Worm (Caenorhabditis elegans) whole organism, early embryonic: ENCODE measurements around the gene T08A11.1.

Source experiments
- aly-1 ChIP-seq: sonication (generic microtip); optimal IDR thresholded peaks from 2 replicates; lab custom pipeline; 2016; ENCODE audit warnings: missing genetic modification characterization, missing compliant biosample characterization
- ama-1 ChIP-seq: fragments of 150-350 bp; optimal IDR thresholded peaks from 2 replicates; lab custom pipeline; 2014
- ceh-13 ChIP-seq: fragments of 200-800 bp; sonication (Bioruptor generic); optimal IDR thresholded peaks from 2 replicates; lab custom pipeline; 2018; ENCODE audit warnings: mild to moderate bottlenecking, missing genetic modification characterization, missing compliant biosample characterization

DNA sequence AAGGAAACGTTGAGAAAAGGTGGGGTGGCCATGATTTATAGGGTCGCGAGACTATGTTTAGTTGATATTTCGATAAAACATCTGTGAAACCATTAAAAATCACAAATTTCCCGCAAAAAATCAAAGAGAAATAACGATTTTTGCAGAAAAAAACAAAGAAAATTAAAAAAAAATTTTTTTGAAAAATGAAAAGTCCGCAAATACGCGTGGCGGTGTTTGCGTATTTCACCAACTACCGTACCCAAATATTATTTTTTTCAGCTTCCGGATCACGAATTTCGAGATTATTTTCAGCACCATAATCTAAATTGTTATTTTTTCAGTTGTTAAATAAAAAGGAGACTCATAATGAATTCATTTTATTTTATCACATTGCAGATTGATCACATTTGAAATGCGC, 32.9 kb downstream of the T08A11.1 start:
- no peak for TF ChIP-seq ceh-13 (GFP tag; lab: Kevin White, UChicago)
- no peak for TF ChIP-seq ama-1 (lab: Kevin White, UChicago)
- TF ChIP-seq aly-1 (tag; lab: Kevin White, UChicago), result no peak
